Worm (Caenorhabditis elegans): ENCODE measurements around the gene C24H12.8.

The C24H12.8 gene

DNA sequence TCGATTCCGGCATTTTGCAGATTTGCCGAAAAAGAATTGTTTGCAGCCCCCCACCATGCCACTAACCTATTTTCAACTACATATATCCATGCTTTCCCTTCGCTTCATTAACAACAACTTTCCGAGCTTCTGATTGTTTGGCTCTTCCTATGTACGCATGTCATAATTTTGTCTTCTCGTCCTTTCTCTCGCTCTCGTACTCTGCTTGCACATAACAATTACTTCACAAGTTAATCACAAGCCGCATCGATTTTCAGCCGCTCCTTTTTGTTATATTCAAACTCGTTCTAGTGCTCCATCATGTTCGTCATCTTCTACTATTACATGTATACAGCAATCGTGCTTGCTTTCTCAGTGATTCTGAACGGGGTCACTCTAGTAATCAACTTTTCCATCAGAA lies 44.6 kb downstream of the C24H12.8 start, which contains the start of gene C03H5.9:
Gene C03H5.9, plus strand, starts transcription at position 301 of the 400 bp plus-strand sequence.
- TF ChIP-seq mml-1 (tag; optimal IDR thresholded peaks at IDR 0.05) = no peak
- no peak for TF ChIP-seq nhr-25 (tag; optimal IDR thresholded peaks at IDR 0.05)
- TF ChIP-seq tbx-2 (tag; optimal IDR thresholded peaks at IDR 0.05) = no peak
- no peak for TF ChIP-seq nfya-1 (tag; optimal IDR thresholded peaks at IDR 0.05; ENCODE audit: insufficient read depth)
- no peak for TF ChIP-seq aly-2 (tag; optimal IDR thresholded peaks at IDR 0.05)
- TF ChIP-seq mdl-1 (tag; optimal IDR thresholded peaks at IDR 0.05) = no peak
- no peak for TF ChIP-seq ztf-4 (tag; optimal IDR thresholded peaks at IDR 0.05)
- no peak for TF ChIP-seq lin-15B (tag; optimal IDR thresholded peaks at IDR 0.05)
- TF ChIP-seq zag-1 (tag; optimal IDR thresholded peaks at IDR 0.05) = no peak
- no peak for TF ChIP-seq ztf-11 (tag; optimal IDR thresholded peaks at IDR 0.05)
- no peak for TF ChIP-seq nhr-237 (tag; optimal IDR thresholded peaks at IDR 0.05)

DNA sequence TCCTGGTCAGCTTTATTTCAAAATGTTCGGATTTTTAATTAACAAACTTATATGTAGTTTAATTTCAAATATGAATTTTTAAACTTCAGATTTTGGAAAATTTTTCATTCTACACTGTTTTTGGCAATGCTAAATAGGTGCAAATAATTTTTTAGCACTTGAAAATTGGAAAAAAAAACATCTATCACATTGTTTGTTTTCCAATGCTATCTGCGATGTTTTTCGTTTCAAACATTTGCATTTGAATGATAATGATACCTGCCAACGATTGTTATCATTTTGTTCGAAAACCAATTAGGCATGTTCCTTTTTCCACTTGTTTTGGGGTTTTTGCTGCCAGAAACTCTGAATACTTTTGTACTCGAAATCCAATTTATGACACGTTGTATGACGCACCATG lies 48.0 kb downstream of the C24H12.8 start, which contains the start of gene C03H5.4:
Gene C03H5.4, plus strand, starts transcription at position 301 of the 400 bp plus-strand sequence.
- TF ChIP-seq aly-2 (tag; optimal IDR thresholded peaks at IDR 0.05) (no peak), unc-39 (tag; optimal IDR thresholded peaks at IDR 0.05) (no peak), ceh-9 (tag; optimal IDR thresholded peaks at IDR 0.05) (no peak), ztf-4 (tag; optimal IDR thresholded peaks at IDR 0.05) (no peak), mml-1 (tag; optimal IDR thresholded peaks at IDR 0.05) (no peak), egl-27 (tag; optimal IDR thresholded peaks at IDR 0.05) (no peak), nhr-76 (tag; optimal IDR thresholded peaks at IDR 0.05) (no peak)

DNA sequence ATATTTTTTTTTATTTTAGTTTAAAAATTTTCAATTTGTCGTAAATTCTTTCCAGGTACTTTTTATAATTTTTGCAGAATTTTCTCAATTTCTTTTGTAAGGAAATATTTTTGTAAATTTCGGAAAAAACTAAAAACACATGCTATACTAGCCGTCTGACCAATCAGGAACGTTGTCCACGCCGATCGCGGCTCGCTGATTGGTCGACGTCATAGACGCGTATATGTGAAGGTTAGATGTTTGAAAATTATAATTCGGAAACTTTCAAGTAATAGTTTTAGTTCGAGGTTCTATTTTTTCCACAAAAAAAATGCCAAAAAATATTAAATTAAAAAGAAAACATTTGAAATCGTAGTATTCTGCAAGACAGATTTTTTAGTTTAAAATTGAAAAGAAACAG lies 50.8 kb downstream of the C24H12.8 start:
- TF ChIP-seq elt-3 (tag; optimal IDR thresholded peaks at IDR 0.05) (no peak), nfya-1 (tag; optimal IDR thresholded peaks at IDR 0.05; ENCODE audit: insufficient read depth) (peak; percentile 44)

DNA sequence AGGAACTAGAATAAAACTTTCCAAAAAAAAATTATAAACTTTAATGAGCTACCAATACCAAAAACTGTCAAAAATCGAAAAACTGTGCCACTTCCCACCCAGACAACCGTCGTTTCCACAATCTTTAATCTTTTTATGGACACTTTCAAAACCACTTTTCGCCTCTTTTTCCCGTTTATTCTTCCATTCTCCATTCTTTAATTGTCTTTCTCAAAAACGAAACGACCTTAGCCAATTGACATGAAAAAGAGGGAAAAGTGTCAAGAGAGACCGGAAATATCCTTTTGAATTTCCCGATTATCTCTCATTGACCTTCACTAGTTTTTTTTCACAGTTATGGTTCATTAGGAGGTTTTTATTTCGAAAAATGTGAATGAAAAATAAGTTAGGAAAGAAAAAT lies 51.4 kb downstream of the C24H12.8 start:
- TF ChIP-seq nhr-28 (tag; optimal IDR thresholded peaks at IDR 0.05) (no peak), nhr-23 (tag; optimal IDR thresholded peaks at IDR 0.05) (peak; percentile 8), ceh-9 (tag; optimal IDR thresholded peaks at IDR 0.05) (no peak), mdl-1 (tag; optimal IDR thresholded peaks at IDR 0.05) (no peak), nhr-25 (tag; optimal IDR thresholded peaks at IDR 0.05) (peak; percentile 17), egl-27 (tag; optimal IDR thresholded peaks at IDR 0.05) (no peak), lsy-12 (tag; optimal IDR thresholded peaks at IDR 0.05) (no peak), mml-1 (tag; optimal IDR thresholded peaks at IDR 0.05) (no peak), aly-2 (tag; optimal IDR thresholded peaks at IDR 0.05) (no peak), unc-62 (GFP tag; optimal IDR thresholded peaks at IDR 0.05) (no peak), skn-1 (tag; optimal IDR thresholded peaks at IDR 0.05) (no peak), nhr-77 (tag; optimal IDR thresholded peaks at IDR 0.05) (no peak), lin-39 (tag; optimal IDR thresholded peaks at IDR 0.05) (no peak)

DNA sequence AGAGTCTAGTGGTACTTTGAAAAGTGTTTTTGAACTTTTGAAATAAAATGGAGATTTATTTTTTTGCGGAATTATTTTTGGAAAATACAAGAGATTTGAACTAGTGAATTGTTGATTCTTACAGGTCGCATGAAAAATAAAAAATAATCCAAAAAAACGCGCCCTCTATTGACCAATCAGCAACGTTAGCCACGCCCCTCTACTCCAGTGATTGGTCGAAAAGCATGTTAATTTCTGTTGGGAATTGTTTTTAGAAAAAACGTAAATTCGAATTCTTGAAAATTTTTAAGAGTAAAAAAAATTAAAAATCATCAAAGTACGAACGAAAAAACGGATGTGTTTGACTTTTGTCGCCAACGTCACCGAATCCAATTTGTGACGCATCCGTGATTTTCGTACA lies 52.6 kb downstream of the C24H12.8 start:
- TF ChIP-seq lin-15B (tag; optimal IDR thresholded peaks at IDR 0.05) = no peak
- no peak for TF ChIP-seq nhr-28 (tag; optimal IDR thresholded peaks at IDR 0.05)
- TF ChIP-seq nfya-1 (tag; optimal IDR thresholded peaks at IDR 0.05; ENCODE audit: insufficient read depth) = peak; percentile 62
